Worm (Caenorhabditis elegans): ENCODE data around the gene twk-16.
A peak's percentile ranks its signal among the peaks of the same experiment; 100 is the strongest.

DNA sequence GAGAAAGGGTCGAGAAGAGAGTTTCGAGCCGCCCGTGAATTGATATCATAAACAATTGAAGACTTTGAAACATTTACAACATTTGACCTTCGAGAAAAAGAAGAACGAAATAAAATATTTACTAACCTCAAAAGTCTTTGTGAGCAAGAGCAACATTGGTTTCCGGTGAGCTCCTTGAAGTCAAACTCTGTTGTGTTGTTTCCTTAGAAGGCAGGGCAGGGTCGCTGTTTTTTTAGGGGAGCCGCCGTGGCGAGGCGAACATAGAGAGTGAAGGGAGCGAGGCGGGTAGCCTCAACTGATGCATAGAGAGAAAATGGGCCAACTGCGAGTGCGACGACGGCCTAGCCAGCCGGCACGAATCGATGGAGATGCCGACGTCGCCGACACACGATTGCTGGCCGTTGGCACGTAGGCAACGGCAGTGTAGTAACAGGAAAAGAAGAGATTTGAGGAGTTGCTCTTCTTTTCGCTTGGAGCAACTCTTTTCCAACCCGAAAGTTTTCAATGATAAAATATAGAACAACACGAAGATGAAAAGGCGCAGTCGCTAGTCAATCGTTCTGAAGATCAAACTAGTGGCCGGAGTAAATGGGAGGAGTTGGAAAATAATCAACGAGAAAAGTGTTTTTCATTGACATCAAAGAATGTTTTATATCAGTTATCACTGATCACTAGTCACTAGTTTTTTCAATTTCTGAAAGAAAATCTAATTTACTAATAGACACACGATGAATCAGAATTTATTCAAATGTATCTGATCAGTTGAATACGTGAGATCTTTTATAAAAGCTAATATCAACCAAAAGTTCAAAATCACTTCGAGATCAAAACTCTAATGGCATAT, 35.3 kb downstream of the twk-16 start, which contains the start of gene mai-1:
- TF ChIP-seq ceh-83 (GFP tag; optimal IDR thresholded peaks at IDR 0.05) (no peak), nhr-28 (tag; optimal IDR thresholded peaks at IDR 0.05) (no peak), nhr-237 (tag; optimal IDR thresholded peaks at IDR 0.05) (no peak), ces-1 (GFP tag; optimal IDR thresholded peaks at IDR 0.05) (no peak), nhr-76 (tag; optimal IDR thresholded peaks at IDR 0.05) (no peak), ceh-43 (GFP tag; optimal IDR thresholded peaks at IDR 0.05) (no peak), unc-62 (GFP tag; optimal IDR thresholded peaks at IDR 0.05) (peak; percentile 17), lsy-2 (tag; optimal IDR thresholded peaks at IDR 0.05) (no peak), unc-39 (tag; optimal IDR thresholded peaks at IDR 0.05) (no peak)

All from whole organism, mixed stage, embryonic.